Worm (Caenorhabditis elegans): Measurements from ENCODE around the gene mig-6.
A peak's percentile ranks its signal among the peaks of the same experiment; 100 is the strongest.

mig-6 gene

ce11 chrV:7785117-7785516 is 41.9 kb upstream of the mig-6 start, which contains the start of gene C26F1.1:
C26F1.1 (plus strand) TSS chrV:7785417.
- TF ChIP-seq Y95B8A.8 (GFP tag; IDR thresholded peaks at IDR 0.05) (no peak), ztf-6 (GFP tag; IDR thresholded peaks at IDR 0.05) (no peak), xnd-1 (tag; optimal IDR thresholded peaks at IDR 0.05) (no peak), lag-1 (GFP tag; IDR thresholded peaks at IDR 0.05) (no peak), athp-1 (tag; optimal IDR thresholded peaks at IDR 0.05) (no peak), repo-1 (tag; optimal IDR thresholded peaks at IDR 0.05) (no peak), F52B5.7 (tag; optimal IDR thresholded peaks at IDR 0.05) (no peak), ZK185.1 (tag; optimal IDR thresholded peaks at IDR 0.05; ENCODE audit: poor library complexity, severe bottlenecking) (no peak), F23B12.7 (tag; optimal IDR thresholded peaks at IDR 0.05; ENCODE audit: insufficient read depth) (no peak), madf-3 (GFP tag; IDR thresholded peaks at IDR 0.05) (no peak), mxl-1 (tag; optimal IDR thresholded peaks at IDR 0.05) (no peak), nhr-179 (tag; optimal IDR thresholded peaks at IDR 0.05) (no peak), cebp-2 (GFP tag; IDR thresholded peaks at IDR 0.05) (no peak), lsl-1 (GFP tag; optimal IDR thresholded peaks at IDR 0.05) (no peak), K11D2.4 (GFP tag; IDR thresholded peaks at IDR 0.05) (no peak), lin-26 (GFP tag; IDR thresholded peaks at IDR 0.05) (no peak), B0261.1 (tag; optimal IDR thresholded peaks at IDR 0.05) (no peak)

- TF ChIP-seq ztf-3 (GFP tag; optimal IDR thresholded peaks at IDR 0.05) (no peak), F23B12.7 (tag; optimal IDR thresholded peaks at IDR 0.05; ENCODE audit: insufficient read depth) (no peak), F57A8.1 (GFP tag; optimal IDR thresholded peaks at IDR 0.05) (no peak), F33H1.4 (GFP tag; IDR thresholded peaks at IDR 0.05) (no peak), unc-130 (GFP tag; optimal IDR thresholded peaks at IDR 0.05) (no peak), pbrm-1 (GFP tag; IDR thresholded peaks at IDR 0.05) (no peak), C06A6.2 (GFP tag; conservative IDR thresholded peaks at IDR 0.05) (no peak), rpc-1 (optimal IDR thresholded peaks at IDR 0.05) (no peak), rpc-1 (tag; optimal IDR thresholded peaks at IDR 0.05) (no peak)
Observed at ce11 chrV:7785885-7786284, 41.1 kb upstream of the mig-6 start.

- TF ChIP-seq madf-3 (GFP tag; IDR thresholded peaks at IDR 0.05) (0 out of 2 replicates have a peak, but pooled peaks have one; percentile 4), nfyb-1 (GFP tag; IDR thresholded peaks at IDR 0.05) (no peak), lag-1 (GFP tag; IDR thresholded peaks at IDR 0.05) (no peak), repo-1 (tag; optimal IDR thresholded peaks at IDR 0.05) (no peak)
Observed at ce11 chrV:7786639-7787038, 40.4 kb upstream of the mig-6 start.

- TF ChIP-seq tlf-1 (GFP tag; optimal IDR thresholded peaks at IDR 0.05) = no peak
- TF ChIP-seq ceh-40 (GFP tag; IDR thresholded peaks at IDR 0.05) = no peak
- no peak for TF ChIP-seq ama-1 (optimal IDR thresholded peaks at IDR 0.05)
- TF ChIP-seq ama-1 (GFP tag; optimal IDR thresholded peaks at IDR 0.05) = no peak
- no peak for TF ChIP-seq zim-3 (tag; optimal IDR thresholded peaks at IDR 0.05)
- TF ChIP-seq nhr-27 (tag; optimal IDR thresholded peaks at IDR 0.05) = no peak
- TF ChIP-seq lsl-1 (GFP tag; optimal IDR thresholded peaks at IDR 0.05) = no peak
- TF ChIP-seq mxl-1 (tag; optimal IDR thresholded peaks at IDR 0.05) = no peak
- no peak for TF ChIP-seq snpc-4 (GFP tag; optimal IDR thresholded peaks at IDR 0.05)
- TF ChIP-seq snpc-4 (tag; optimal IDR thresholded peaks at IDR 0.05) = no peak
- TF ChIP-seq hlh-26 (GFP tag; conservative IDR thresholded peaks at IDR 0.05) = no peak
Observed at ce11 chrV:7793067-7793466, 34.0 kb upstream of the mig-6 start, which contains the start of gene flp-21. flp-21 (plus strand) TSS chrV:7793367.

ce11 chrV:7798079-7798478 is 28.9 kb upstream of the mig-6 start, which contains the start of gene ZK742.7:
ZK742.7 (plus strand) TSS chrV:7798379.
- TF ChIP-seq madf-3 (GFP tag; IDR thresholded peaks at IDR 0.05) (no peak), hmg-1.2 (GFP tag; IDR thresholded peaks at IDR 0.05) (no peak), F10E7.11 (tag; optimal IDR thresholded peaks at IDR 0.05) (no peak), sptf-2 (GFP tag; optimal IDR thresholded peaks at IDR 0.05) (no peak), ztf-18 (tag; optimal IDR thresholded peaks at IDR 0.05) (no peak), C06A6.2 (GFP tag; conservative IDR thresholded peaks at IDR 0.05) (no peak), F55B11.4 (tag; optimal IDR thresholded peaks at IDR 0.05; ENCODE audit: borderline replicate concordance, insufficient read depth) (no peak), ceh-40 (GFP tag; IDR thresholded peaks at IDR 0.05) (no peak), F22D6.2 (tag; optimal IDR thresholded peaks at IDR 0.05) (no peak), D2030.7 (GFP tag; IDR thresholded peaks at IDR 0.05) (no peak)

All from whole organism, young adult.